Worm (Caenorhabditis elegans): ENCODE data around the gene spe-18.

DNA sequence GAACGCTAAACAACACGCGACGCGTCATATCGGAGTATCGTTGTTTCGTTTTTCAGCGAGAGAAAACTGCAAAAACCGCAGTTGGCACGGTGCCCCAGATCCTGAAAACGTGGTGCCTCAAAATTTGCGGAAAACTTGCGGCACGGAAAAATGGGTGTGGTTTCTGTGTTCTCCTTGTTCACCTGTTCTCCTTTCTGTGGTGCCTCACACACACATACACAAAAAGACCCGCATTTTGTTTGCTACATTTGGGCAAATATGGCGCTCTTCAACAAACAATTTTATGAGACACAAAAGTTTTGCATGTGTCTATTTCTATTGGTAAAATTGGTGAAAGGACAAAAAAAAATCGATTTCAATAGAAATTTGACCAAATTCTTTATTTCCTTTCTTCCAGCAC lies 45.6 kb upstream of the spe-18 start:
- TF ChIP-seq ztf-6 (GFP tag; IDR thresholded peaks at IDR 0.05), result no peak
- TF ChIP-seq lir-1 (GFP tag; conservative IDR thresholded peaks at IDR 0.05), result no peak
- no peak for TF ChIP-seq ets-4 (GFP tag; optimal IDR thresholded peaks at IDR 0.05)
- no peak for TF ChIP-seq ztf-22 (GFP tag; optimal IDR thresholded peaks at IDR 0.05)
- TF ChIP-seq lin-35 (GFP tag; optimal IDR thresholded peaks at IDR 0.05), result no peak
- no peak for TF ChIP-seq mcd-1 (GFP tag; IDR thresholded peaks at IDR 0.05)
- no peak for TF ChIP-seq nhr-90 (tag; optimal IDR thresholded peaks at IDR 0.05)
- no peak for TF ChIP-seq him-1 (tag; optimal IDR thresholded peaks at IDR 0.05)
